Fruit fly (Drosophila melanogaster): ENCODE data around the gene CG7083.

Gene CG7083

DNA sequence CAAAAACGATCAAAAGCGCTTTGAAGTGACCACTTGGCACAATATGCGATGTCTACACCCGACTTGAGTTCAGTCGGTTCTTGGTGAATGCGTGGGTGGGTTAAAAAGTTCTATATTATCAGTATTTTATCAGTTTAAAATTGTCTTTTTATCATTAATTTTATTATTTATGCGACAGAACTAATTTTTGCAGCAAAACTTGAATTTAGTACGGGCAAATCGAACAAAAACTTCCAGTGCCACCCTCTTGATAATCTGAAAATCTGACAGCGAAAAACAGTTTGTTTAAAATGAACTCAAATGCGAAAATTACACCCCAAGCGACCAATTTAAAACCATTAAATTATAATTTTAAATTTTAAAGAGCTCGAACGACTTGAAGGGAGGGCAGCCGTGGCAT lies 30.3 kb downstream of the CG7083 start (continued):
- TF ChIP-seq eg (GFP tag; IDR thresholded peaks at IDR 0.05) (no peak), CG4318 (GFP tag; optimal IDR thresholded peaks at IDR 0.05) (no peak), Lpt (GFP tag; optimal IDR thresholded peaks at IDR 0.05) (no peak), CG6276 (GFP tag; optimal IDR thresholded peaks at IDR 0.05) (no peak), CG10669 (GFP tag; optimal IDR thresholded peaks at IDR 0.05) (no peak), topi (GFP tag; optimal IDR thresholded peaks at IDR 0.05) (peak; percentile 64), Hr39 (GFP tag; optimal IDR thresholded peaks at IDR 0.05) (peak; percentile 58)

DNA sequence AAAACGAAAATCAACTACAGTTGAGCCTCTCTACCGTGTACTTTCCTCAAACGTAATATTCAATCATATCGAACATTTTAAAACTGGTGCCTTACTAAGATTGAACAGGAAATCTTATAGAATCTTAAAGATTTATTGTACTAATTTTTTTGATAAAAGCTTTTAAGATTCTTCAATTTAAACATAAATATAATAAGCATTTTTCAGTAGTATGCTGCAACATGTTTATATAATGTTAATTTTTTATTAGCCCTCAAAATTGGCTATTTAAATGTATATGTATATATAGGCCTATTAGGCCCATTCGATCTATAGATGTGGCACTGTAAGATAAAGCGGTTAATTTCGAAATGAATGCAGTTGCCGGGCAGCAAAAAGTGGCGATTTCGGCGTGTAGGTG lies 31.0 kb downstream of the CG7083 start:
- TF ChIP-seq Eip78C (GFP tag) (peak; percentile 62), OdsH (GFP tag; optimal IDR thresholded peaks at IDR 0.05) (no peak), eg (GFP tag; IDR thresholded peaks at IDR 0.05) (no peak), svp (GFP tag) (peak; percentile 56)

DNA sequence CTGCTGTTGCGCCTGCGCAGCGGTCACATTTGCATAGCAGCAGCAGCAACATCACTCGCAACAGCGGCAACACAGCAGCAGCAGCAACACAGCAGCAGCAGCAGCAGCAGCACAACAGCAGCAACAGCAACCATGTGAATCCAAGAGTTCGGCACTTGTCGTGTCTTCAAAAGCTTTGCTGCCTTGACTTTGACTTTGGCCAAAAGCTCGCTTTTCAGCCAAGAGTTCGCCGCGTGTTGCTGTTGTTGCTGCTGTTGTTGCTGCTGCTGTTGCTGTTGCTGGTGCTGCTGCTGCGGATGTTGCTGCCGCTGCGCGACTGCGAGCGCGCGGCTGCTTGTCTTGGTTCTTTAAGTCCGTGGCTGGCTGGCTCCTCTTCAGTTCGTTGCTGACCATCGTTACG lies 31.4 kb downstream of the CG7083 start, which contains the start of gene ImpE1:
ImpE1 (plus strand) TSS at position 371 of the 400 bp plus-strand sequence.
- TF ChIP-seq CG3919 (GFP tag; optimal IDR thresholded peaks at IDR 0.05) (peak; percentile 74), Eip78C (GFP tag) (peak; percentile 45), CG6854 (GFP tag; optimal IDR thresholded peaks at IDR 0.05) (peak; percentile 49), Sox102F (GFP tag; optimal IDR thresholded peaks at IDR 0.05) (peak; percentile 35), CG10669 (GFP tag; optimal IDR thresholded peaks at IDR 0.05) (no peak)

- TF ChIP-seq Hr38 (GFP tag; optimal IDR thresholded peaks at IDR 0.05) (no peak), CG8632 (GFP tag; optimal IDR thresholded peaks at IDR 0.05) (no peak), CG3919 (GFP tag; optimal IDR thresholded peaks at IDR 0.05) (no peak), CG31627 (GFP tag; optimal IDR thresholded peaks at IDR 0.05) (no peak), Smox (GFP tag; optimal IDR thresholded peaks at IDR 0.05) (no peak), Blimp-1 (GFP tag; optimal IDR thresholded peaks at IDR 0.05) (no peak), eg (GFP tag; IDR thresholded peaks at IDR 0.05) (no peak), Eip75B (GFP tag; optimal IDR thresholded peaks at IDR 0.05) (no peak), CG4318 (GFP tag; optimal IDR thresholded peaks at IDR 0.05) (no peak), salr (GFP tag; optimal IDR thresholded peaks at IDR 0.05) (no peak), CG8119 (GFP tag; IDR thresholded peaks at IDR 0.05) (no peak), Sox15 (GFP tag; optimal IDR thresholded peaks at IDR 0.05) (no peak)
Measured at dm6 chr3L:8374107-8374506, 33.5 kb downstream of the CG7083 start.

- no peak for TF ChIP-seq vri (GFP tag; optimal IDR thresholded peaks at IDR 0.05)
- peak; percentile 50 for TF ChIP-seq fkh (GFP tag; optimal IDR thresholded peaks at IDR 0.05)
Measured at dm6 chr3L:8379161-8379560, 38.6 kb downstream of the CG7083 start.

DNA sequence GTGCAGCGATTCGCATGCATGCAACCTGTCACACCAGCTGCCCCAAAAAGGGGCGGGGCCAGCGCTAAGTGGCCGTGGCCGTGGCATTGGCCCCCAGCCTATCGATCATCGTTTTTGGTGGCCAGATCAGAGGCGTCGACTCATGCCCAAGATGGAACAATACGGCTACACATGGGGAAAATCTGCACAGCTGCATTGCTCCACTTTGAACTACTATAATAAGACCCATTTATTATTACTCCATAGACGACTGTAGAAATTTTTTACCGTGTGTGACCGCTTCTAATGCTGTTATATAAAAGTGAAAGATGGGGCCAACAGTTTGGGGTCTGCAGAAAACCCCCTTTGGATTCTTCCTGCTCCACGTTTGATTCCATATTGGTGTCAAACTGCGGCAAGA lies 43.4 kb downstream of the CG7083 start:
- TF ChIP-seq CG8632 (GFP tag; optimal IDR thresholded peaks at IDR 0.05) = no peak
- no peak for TF ChIP-seq vri (GFP tag; optimal IDR thresholded peaks at IDR 0.05)
- no peak for TF ChIP-seq fkh (GFP tag; optimal IDR thresholded peaks at IDR 0.05)
- no peak for TF ChIP-seq CG10631 (GFP tag; optimal IDR thresholded peaks at IDR 0.05)
- TF ChIP-seq eg (GFP tag; IDR thresholded peaks at IDR 0.05) = peak; percentile 50; the same call in 2 of the 3 replicates
- no peak for TF ChIP-seq CG11902 (GFP tag; optimal IDR thresholded peaks at IDR 0.05)
- no peak for TF ChIP-seq Met (GFP tag; optimal IDR thresholded peaks at IDR 0.05)
- TF ChIP-seq ss (GFP tag; optimal IDR thresholded peaks at IDR 0.05) = peak in 1 of 2 experiments; percentile 38
- peak; percentile 69 for TF ChIP-seq Hr4 (GFP tag; optimal IDR thresholded peaks at IDR 0.05)
- TF ChIP-seq net (GFP tag; optimal IDR thresholded peaks at IDR 0.05) = peak; percentile 24
- no peak for TF ChIP-seq acj6 (GFP tag; optimal IDR thresholded peaks at IDR 0.05)
- TF ChIP-seq CG10669 (GFP tag; optimal IDR thresholded peaks at IDR 0.05) = no peak
- no peak for TF ChIP-seq fd59A (GFP tag; optimal IDR thresholded peaks at IDR 0.05)
- TF ChIP-seq OdsH (GFP tag; optimal IDR thresholded peaks at IDR 0.05) = peak; percentile 27
- TF ChIP-seq topi (GFP tag; optimal IDR thresholded peaks at IDR 0.05) = no peak
- peak; percentile 51 for TF ChIP-seq dac (GFP tag; optimal IDR thresholded peaks at IDR 0.05)
- TF ChIP-seq CG15336 (GFP tag; IDR thresholded peaks at IDR 0.05) = peak; percentile 73
- no peak for TF ChIP-seq CG16779 (tag; optimal IDR thresholded peaks at IDR 0.05)
- TF ChIP-seq Eip78C (GFP tag) = peak; percentile 59
- TF ChIP-seq svp (GFP tag) = no peak
- TF ChIP-seq CG1621 (tag; optimal IDR thresholded peaks at IDR 0.05) = no peak
- no peak for TF ChIP-seq Ets96B (tag; optimal IDR thresholded peaks at IDR 0.05)
- TF ChIP-seq Eip93F (GFP tag; optimal IDR thresholded peaks at IDR 0.05) = no peak
- no peak for TF ChIP-seq CG11762 (GFP tag; optimal IDR thresholded peaks at IDR 0.05; ENCODE audit: insufficient read depth)
- TF ChIP-seq spab (GFP tag; optimal IDR thresholded peaks at IDR 0.05) = no peak
- TF ChIP-seq CG9139 (GFP tag; optimal IDR thresholded peaks at IDR 0.05) = no peak
- no peak for TF ChIP-seq cyc (GFP tag; optimal IDR thresholded peaks at IDR 0.05)

Data from whole organism, prepupa.